Worm (Caenorhabditis elegans) whole organism, L2 larva: Measurements from ENCODE around the gene egl-46.

Experiments
- aly-2 ChIP-seq: fragments of 150-350 bp; optimal IDR thresholded peaks from 2 replicates; lab custom pipeline; 2014; ENCODE audit warnings: missing biosample characterization, missing genetic modification characterization
- fos-1 ChIP-seq: fragments of 150-350 bp; optimal IDR thresholded peaks from 2 replicates; lab custom pipeline; 2014; ENCODE audit warnings: missing biosample characterization, missing genetic modification characterization
- nhr-23 ChIP-seq: fragments of 150-350 bp; optimal IDR thresholded peaks from 2 replicates; lab custom pipeline; 2014; ENCODE audit warnings: missing biosample characterization, missing genetic modification reagents, missing genetic modification characterization
- skn-1 ChIP-seq: sonication (generic microtip); optimal IDR thresholded peaks from 2 replicates; lab custom pipeline; 2017; ENCODE audit warnings: missing biosample characterization, missing genetic modification characterization

DNA sequence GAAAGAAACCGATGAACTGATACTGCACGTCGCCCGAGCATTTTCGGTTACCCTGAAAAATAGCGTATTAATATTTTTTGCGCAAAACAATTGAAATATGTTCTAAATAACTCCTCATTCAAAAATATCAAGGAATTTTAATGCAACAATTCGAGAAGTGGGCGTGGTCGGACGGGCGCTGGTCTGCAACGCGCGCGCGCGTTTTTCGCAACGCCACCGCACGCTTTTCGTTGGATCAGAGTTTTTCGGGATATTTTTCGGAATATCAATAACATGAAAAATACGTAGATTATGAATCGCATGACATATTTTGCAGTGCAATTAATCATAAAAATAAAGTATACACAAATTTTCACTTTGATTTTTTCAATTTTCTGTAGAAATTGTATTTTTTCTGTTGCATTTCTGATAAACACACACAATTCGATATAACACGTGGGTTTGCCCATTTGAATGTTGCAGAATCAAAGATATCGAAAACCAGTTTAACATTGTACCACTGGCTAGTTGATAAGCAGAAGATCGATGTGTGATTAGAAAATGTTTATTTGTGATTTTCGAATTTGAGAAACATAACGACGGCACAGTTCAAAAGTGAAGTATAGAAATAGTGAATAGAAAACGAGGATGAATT lies 27.8 kb upstream of the egl-46 start, which contains the start of gene dlst-1:
- TF ChIP-seq skn-1 (tag; lab: Kevin White, UChicago) (no peak), fos-1 (tag; lab: Kevin White, UChicago) (no peak), aly-2 (tag; lab: Kevin White, UChicago) (no peak), nhr-23 (tag; lab: Kevin White, UChicago) (no peak)
